Fruit fly (Drosophila melanogaster) whole organism, embryonic: ENCODE measurements around the gene mora.
A peak's percentile ranks its signal among the peaks of the same experiment; 100 is the strongest.

Source experiments
- B-H1 ChIP-seq: fragments of 200-800 bp; sonication (Bioruptor generic); IDR thresholded peaks from 3 replicates; pipeline ENCODE4 v1.3.6; 2022; ENCODE audit warnings: missing biosample characterization, missing genetic modification characterization
- CG10654 ChIP-seq: fragments of 200-800 bp; sonication (Bioruptor generic); optimal IDR thresholded peaks from 2 replicates; lab custom pipeline; 2016; ENCODE audit warnings: missing biosample characterization, missing genetic modification characterization
- CG11093 ChIP-seq: fragments of 200-800 bp; sonication (Bioruptor generic); IDR thresholded peaks from 3 replicates; pipeline ENCODE4 v1.3.6; 2022; ENCODE audit warnings: missing biosample characterization, missing genetic modification characterization
- CG11398 ChIP-seq: fragments of 200-800 bp; sonication (Bioruptor generic); optimal IDR thresholded peaks from 2 replicates; lab custom pipeline; 2016; ENCODE audit warnings: missing biosample characterization, missing genetic modification characterization
- CG11723 ChIP-seq: fragments of 200-800 bp; sonication (Bioruptor generic); optimal IDR thresholded peaks from 2 replicates; lab custom pipeline; 2017; ENCODE audit warnings: missing biosample characterization, mild to moderate bottlenecking, missing genetic modification characterization
- CG13287 ChIP-seq: fragments of 200-800 bp; sonication (Bioruptor generic); IDR thresholded peaks from 2 replicates; pipeline ENCODE4 v1.3.6; 2022; ENCODE audit warnings: missing biosample characterization, missing genetic modification characterization; ENCODE audit not compliant: partially characterized antibody
- CG14050 ChIP-seq: fragments of 200-800 bp; sonication (Bioruptor generic); IDR thresholded peaks from 3 replicates; pipeline ENCODE4 v1.3.6; 2022; ENCODE audit warnings: missing biosample characterization, missing genetic modification characterization
- CG14667 ChIP-seq: fragments of 200-800 bp; sonication (Bioruptor generic); IDR thresholded peaks from 2 replicates; pipeline ENCODE4 v1.3.6; 2022; ENCODE audit warnings: missing biosample characterization, missing genetic modification characterization
- CG14710 ChIP-seq: fragments of 200-800 bp; sonication (Bioruptor generic); optimal IDR thresholded peaks from 3 replicates; lab custom pipeline; 2019; ENCODE audit warnings: missing biosample characterization, mild to moderate bottlenecking, missing genetic modification characterization, moderate library complexity
- CG14860 ChIP-seq: fragments of 200-800 bp; sonication (Bioruptor generic); IDR thresholded peaks from 3 replicates; pipeline ENCODE4 v1.3.6; 2022; ENCODE audit warnings: missing biosample characterization, missing genetic modification characterization; ENCODE audit not compliant: partially characterized antibody
- CG15601 ChIP-seq: fragments of 200-800 bp; sonication (Bioruptor generic); optimal IDR thresholded peaks from 3 replicates; lab custom pipeline; 2019; ENCODE audit warnings: missing biosample characterization, mild to moderate bottlenecking, missing genetic modification characterization, moderate library complexity
- CG1647 ChIP-seq: fragments of 200-800 bp; sonication (Bioruptor generic); optimal IDR thresholded peaks from 3 replicates; lab custom pipeline; 2016; ENCODE audit warnings: missing biosample characterization, missing genetic modification characterization
- CG34376 ChIP-seq: fragments of 200-800 bp; sonication (Bioruptor generic); optimal IDR thresholded peaks from 2 replicates; lab custom pipeline; 2018; ENCODE audit warnings: missing biosample characterization, mild to moderate bottlenecking, missing genetic modification characterization
- CG5953 ChIP-seq: fragments of 200-800 bp; sonication (Bioruptor generic); IDR thresholded peaks from 2 replicates; pipeline ENCODE4 v1.3.6; 2022; ENCODE audit warnings: missing biosample characterization, missing genetic modification characterization
- CG6765 ChIP-seq: fragments of 200-800 bp; sonication (Bioruptor generic); optimal IDR thresholded peaks from 3 replicates; lab custom pipeline; 2017; ENCODE audit warnings: missing biosample characterization, mild to moderate bottlenecking, missing genetic modification characterization
- CkIIα-i1 ChIP-seq: fragments of 200-800 bp; sonication (Bioruptor generic); IDR thresholded peaks from 2 replicates; pipeline ENCODE4 v1.3.6; 2022; ENCODE audit warnings: missing biosample characterization, missing genetic modification characterization
- D19A ChIP-seq: fragments of 200-800 bp; optimal IDR thresholded peaks from 3 replicates; lab custom pipeline; 2019; ENCODE audit warnings: missing biosample characterization, mild to moderate bottlenecking, missing genetic modification characterization, moderate library complexity
- Deaf1 ChIP-seq: fragments of 200-800 bp; optimal IDR thresholded peaks from 3 replicates; lab custom pipeline; 2019; ENCODE audit warnings: missing biosample characterization, mild to moderate bottlenecking, missing genetic modification characterization, moderate library complexity
- Dek ChIP-seq: fragments of 200-800 bp; sonication (Bioruptor generic); optimal IDR thresholded peaks from 3 replicates; lab custom pipeline; 2019; ENCODE audit warnings: missing biosample characterization, mild to moderate bottlenecking, missing genetic modification characterization, moderate library complexity
- Dip3 ChIP-seq: fragments of 200-800 bp; sonication (Bioruptor generic); optimal IDR thresholded peaks from 3 replicates; lab custom pipeline; 2016; ENCODE audit warnings: missing biosample characterization, missing genetic modification characterization
- Doc2 ChIP-seq: fragments of 200-800 bp; sonication (Bioruptor generic); IDR thresholded peaks from 2 replicates; pipeline ENCODE4 v1.3.6; 2022; ENCODE audit warnings: missing biosample characterization, missing genetic modification characterization
- NfI ChIP-seq: fragments of 200-800 bp; sonication (Bioruptor generic); optimal IDR thresholded peaks from 3 replicates; lab custom pipeline; 2018; ENCODE audit warnings: missing biosample characterization, mild to moderate bottlenecking, missing genetic modification characterization, moderate library complexity
- Opbp ChIP-seq: fragments of 200-800 bp; sonication (Bioruptor generic); IDR thresholded peaks from 3 replicates; pipeline ENCODE4 v1.3.6; 2022; ENCODE audit warnings: missing biosample characterization, missing genetic modification characterization; ENCODE audit not compliant: partially characterized antibody
- ara ChIP-seq: fragments of 200-800 bp; sonication (Bioruptor generic); IDR thresholded peaks from 2 replicates; pipeline ENCODE4 v1.3.6; 2022; ENCODE audit warnings: missing biosample characterization, missing genetic modification characterization
- ase ChIP-seq: fragments of 200-800 bp; sonication (Bioruptor generic); IDR thresholded peaks from 3 replicates; pipeline ENCODE4 v1.3.6; 2022; ENCODE audit warnings: missing biosample characterization, missing genetic modification characterization
- ash1 ChIP-seq: fragments of 200-800 bp; sonication (Bioruptor generic); optimal IDR thresholded peaks from 2 replicates; lab custom pipeline; 2018; ENCODE audit warnings: missing biosample characterization, mild to moderate bottlenecking, missing genetic modification characterization
- ci ChIP-seq: fragments of 200-800 bp; sonication (Bioruptor generic); IDR thresholded peaks from 3 replicates; pipeline ENCODE4 v1.3.6; 2022; ENCODE audit warnings: missing biosample characterization, missing genetic modification characterization
- da ChIP-seq: fragments of 200-800 bp; sonication (Bioruptor generic); optimal IDR thresholded peaks from 2 replicates; lab custom pipeline; 2016; ENCODE audit warnings: missing biosample characterization, missing genetic modification characterization
- en ChIP-seq: fragments of 200-800 bp; sonication (Bioruptor generic); optimal IDR thresholded peaks from 2 replicates; lab custom pipeline; 2016; ENCODE audit warnings: missing biosample characterization, missing genetic modification characterization
- eyg ChIP-seq: fragments of 200-800 bp; sonication (Bioruptor generic); optimal IDR thresholded peaks from 3 replicates; lab custom pipeline; 2016; ENCODE audit warnings: missing biosample characterization, missing genetic modification characterization
- fd102C ChIP-seq: fragments of 200-800 bp; sonication (Bioruptor generic); optimal IDR thresholded peaks from 2 replicates; lab custom pipeline; 2018; ENCODE audit warnings: missing biosample characterization, mild to moderate bottlenecking, missing genetic modification characterization, moderate library complexity
- gsb ChIP-seq: fragments of 200-800 bp; sonication (Bioruptor generic); IDR thresholded peaks from 2 replicates; pipeline ENCODE4 v1.3.6; 2022; ENCODE audit warnings: missing biosample characterization, missing genetic modification characterization
- inv ChIP-seq: fragments of 200-800 bp; sonication (Bioruptor generic); IDR thresholded peaks from 2 replicates; pipeline ENCODE4 v1.3.6; 2022; ENCODE audit warnings: missing biosample characterization, missing genetic modification characterization; ENCODE audit not compliant: partially characterized antibody
- kah ChIP-seq: fragments of 200-800 bp; sonication (Bioruptor generic); optimal IDR thresholded peaks from 2 replicates; lab custom pipeline; 2018; ENCODE audit warnings: missing biosample characterization, mild to moderate bottlenecking, missing genetic modification characterization
- lola ChIP-seq, 3 experiments: fragments of >200 bp in 2 of 3; fragments of 200-800 bp in 1 of 3; sonication (Bioruptor generic) in 1 of 3; optimal IDR thresholded peaks; 2 replicates each; lab custom pipeline; 2017 to 2019; ENCODE audit warnings: missing biosample characterization in 3 of 3, missing genetic modification characterization in 3 of 3, mild to moderate bottlenecking in 1 of 3, moderate library complexity in 1 of 3
- luna ChIP-seq: fragments of 200-800 bp; sonication (Bioruptor generic); optimal IDR thresholded peaks from 2 replicates; lab custom pipeline; 2016; ENCODE audit warnings: missing biosample characterization, missing genetic modification characterization
- onecut ChIP-seq: fragments of 200-800 bp; sonication (Bioruptor generic); IDR thresholded peaks from 2 replicates; pipeline ENCODE4 v1.3.6; 2022; ENCODE audit warnings: missing biosample characterization, missing genetic modification characterization
- peb ChIP-seq: fragments of 200-800 bp; sonication (Bioruptor generic); IDR thresholded peaks from 2 replicates; pipeline ENCODE4 v1.3.6; 2022; ENCODE audit warnings: missing biosample characterization, missing genetic modification characterization
- pzg ChIP-seq: fragments of 200-800 bp; sonication (Bioruptor generic); optimal IDR thresholded peaks from 3 replicates; lab custom pipeline; 2018; ENCODE audit warnings: missing biosample characterization, mild to moderate bottlenecking, missing genetic modification characterization, moderate library complexity
- sens ChIP-seq: fragments of 200-800 bp; sonication (Bioruptor generic); peaks from one replicate; lab custom pipeline; 2016; ENCODE audit warnings: missing biosample characterization, missing genetic modification characterization
- slou ChIP-seq: fragments of 200-800 bp; sonication (Bioruptor generic); optimal IDR thresholded peaks from 3 replicates; lab custom pipeline; 2016; ENCODE audit warnings: missing biosample characterization, missing genetic modification characterization
- slp2 ChIP-seq: fragments of 200-800 bp; sonication (Bioruptor generic); optimal IDR thresholded peaks from 2 replicates; lab custom pipeline; 2016; ENCODE audit warnings: missing biosample characterization, missing genetic modification characterization
- tin ChIP-seq: fragments of 200-800 bp; sonication (Bioruptor generic); optimal IDR thresholded peaks from 3 replicates; lab custom pipeline; 2016; ENCODE audit warnings: missing biosample characterization, missing genetic modification characterization
- toy ChIP-seq: fragments of 200-800 bp; sonication (Bioruptor generic); IDR thresholded peaks from 2 replicates; pipeline ENCODE4 v1.3.6; 2022; ENCODE audit warnings: missing biosample characterization, missing genetic modification characterization
- trem ChIP-seq: fragments of 200-800 bp; optimal IDR thresholded peaks from 3 replicates; lab custom pipeline; 2019; ENCODE audit warnings: missing biosample characterization, mild to moderate bottlenecking, missing genetic modification characterization, moderate library complexity
- trh ChIP-seq: fragments of 200-800 bp; sonication (Bioruptor generic); optimal IDR thresholded peaks from 2 replicates; lab custom pipeline; 2016; ENCODE audit warnings: missing biosample characterization, missing genetic modification characterization
- vnd ChIP-seq: fragments of 200-800 bp; sonication (Bioruptor generic); IDR thresholded peaks from 3 replicates; pipeline ENCODE4 v1.3.6; 2022; ENCODE audit warnings: missing biosample characterization, missing genetic modification characterization; ENCODE audit not compliant: partially characterized antibody
- zfh1 ChIP-seq: fragments of 200-800 bp; sonication (Bioruptor generic); IDR thresholded peaks from 3 replicates; pipeline ENCODE4 v1.3.6; 2022; ENCODE audit warnings: missing biosample characterization, missing genetic modification characterization

mora gene

DNA sequence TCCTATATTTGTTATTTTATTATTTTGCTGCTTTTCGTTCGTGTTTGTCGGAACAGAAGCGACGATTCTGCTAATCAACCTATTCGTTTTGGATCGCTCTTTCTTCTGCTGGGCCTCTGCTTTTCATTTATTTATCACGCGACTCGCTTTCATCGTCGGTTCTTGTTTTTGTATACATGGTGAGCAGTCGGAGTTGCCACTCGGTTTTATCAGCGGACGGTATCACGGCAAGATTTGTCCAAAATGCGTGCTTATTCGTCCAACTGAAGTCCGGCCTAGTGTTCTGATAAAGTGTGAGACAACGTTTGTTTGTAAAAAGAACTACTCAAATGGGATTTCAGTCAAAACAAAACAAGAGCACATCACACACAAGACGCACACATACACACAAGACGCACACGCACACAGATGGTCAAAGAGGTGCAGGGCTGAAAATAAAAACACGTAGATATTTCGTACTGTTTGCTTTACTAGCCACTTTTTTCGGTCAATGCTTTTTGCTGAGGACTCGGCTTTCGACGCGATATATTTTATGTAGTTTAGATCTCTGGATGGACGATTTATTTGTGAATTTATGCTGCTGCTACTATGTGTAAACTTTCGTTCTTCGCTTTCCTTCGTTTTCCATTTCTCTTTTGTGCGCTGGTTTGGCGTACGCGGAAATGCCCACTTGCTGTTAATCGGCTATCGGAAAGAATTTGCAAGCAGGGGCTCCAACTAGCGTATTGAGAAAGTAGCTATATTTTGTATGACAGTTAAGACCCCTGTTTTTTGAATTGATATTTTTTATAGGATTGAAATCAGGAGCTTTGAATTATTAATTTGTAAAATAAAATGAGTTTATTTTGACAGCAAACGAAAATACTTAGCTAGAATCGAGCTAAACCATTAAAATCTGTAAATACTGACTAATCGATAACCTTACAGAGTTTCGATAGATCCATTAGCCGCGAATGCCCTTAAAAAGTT lies 35.5 kb downstream of the mora start, which contains the start of gene twin (continued):
- TF ChIP-seq Deaf1 (tag; lab: Kevin White, UChicago) (peak; percentile 27), CkIIα-i1 (no peak), zfh1 (GFP tag; lab: Robert Waterston, UW) (peak; percentile 34; the same call in 1 of the 3 replicates), ara (GFP tag; lab: Robert Waterston, UW) (no peak), sens (GFP tag; lab: Kevin White, UChicago) (peak; percentile 94), slp2 (no peak), Doc2 (GFP tag; lab: Robert Waterston, UW) (no peak), kah (GFP tag; lab: Kevin White, UChicago) (no peak), inv (GFP tag; lab: Robert Waterston, UW) (peak; percentile 62), NfI (GFP tag; lab: Kevin White, UChicago) (peak; percentile 58), fd102C (no peak), CG11723 (peak; percentile 62), lola (GFP tag; optimal IDR thresholded peaks at IDR 0.05; lab: Kevin White, UChicago) (peak in 1 of 3 experiments; percentile 52), ci (GFP tag; lab: Robert Waterston, UW) (peak; percentile 47; the same call in 1 of the 3 replicates), toy (no peak), CG13287 (GFP tag; lab: Robert Waterston, UW) (peak; percentile 82), pzg (peak; percentile 68), tin (GFP tag; lab: Kevin White, UChicago) (peak; percentile 70), trh (GFP tag; lab: Kevin White, UChicago) (no peak), CG14860 (GFP tag; lab: Robert Waterston, UW) (peak; percentile 67; the same call in 2 of the 3 replicates), slou (GFP tag; lab: Kevin White, UChicago) (peak; percentile 19), Dek (tag; lab: Kevin White, UChicago) (peak; percentile 54), peb (no peak), CG11093 (no peak), CG6765 (GFP tag; lab: Kevin White, UChicago) (no peak), luna (GFP tag; lab: Kevin White, UChicago) (peak; percentile 23), eyg (no peak), CG1647 (GFP tag; lab: Kevin White, UChicago) (no peak), CG14050 (GFP tag; lab: Robert Waterston, UW) (no peak), B-H1 (GFP tag; lab: Robert Waterston, UW) (peak; percentile 47; the same call in 1 of the 3 replicates), CG14710 (peak; percentile 70), D19A (tag; lab: Kevin White, UChicago) (peak; percentile 39), vnd (GFP tag; lab: Robert Waterston, UW) (peak; percentile 65), da (peak; percentile 2), CG10654 (GFP tag; lab: Kevin White, UChicago) (peak; percentile 64), CG14667 (0 out of 2 replicates have a peak, but pooled peaks have one; percentile 6), CG34376 (GFP tag; lab: Kevin White, UChicago) (peak; percentile 20), onecut (no peak; the same call in 1 of the 2 replicates), ash1 (GFP tag; lab: Kevin White, UChicago) (no peak), gsb (GFP tag; lab: Robert Waterston, UW) (peak; percentile 56; the same call in 1 of the 2 replicates), en (GFP tag; lab: Kevin White, UChicago) (no peak), trem (peak; percentile 99), Opbp (GFP tag; lab: Robert Waterston, UW) (no peak; the same call in 2 of the 3 replicates), CG11398 (GFP tag; lab: Kevin White, UChicago) (no peak), CG5953 (GFP tag; lab: Robert Waterston, UW) (no peak), CG15601 (tag; lab: Kevin White, UChicago) (peak; percentile 46), Dip3 (GFP tag; lab: Kevin White, UChicago) (peak; percentile 74), ase (no peak)
